Worm (Caenorhabditis elegans) whole organism, late embryonic: ENCODE data around the gene C18H9.6.

Experiments
- C08G9.2 ChIP-seq: sonication (generic microtip); optimal IDR thresholded peaks from 2 replicates; lab custom pipeline; 2016; ENCODE audit warnings: mild to moderate bottlenecking, missing genetic modification characterization, moderate library complexity, missing compliant biosample characterization
- F13H6.1 ChIP-seq: sonication (generic microtip); optimal IDR thresholded peaks from 2 replicates; lab custom pipeline; 2016; ENCODE audit warnings: missing genetic modification characterization, missing compliant biosample characterization
- K02D7.2 ChIP-seq: sonication (generic microtip); optimal IDR thresholded peaks from 2 replicates; lab custom pipeline; 2017; ENCODE audit warnings: mild to moderate bottlenecking, missing genetic modification characterization, missing compliant biosample characterization
- ceh-14 ChIP-seq: sonication (generic microtip); optimal IDR thresholded peaks from 2 replicates; lab custom pipeline; 2016; ENCODE audit warnings: missing genotype, missing genetic modification characterization, missing compliant biosample characterization
- ceh-48 ChIP-seq: sonication (generic microtip); optimal IDR thresholded peaks from 2 replicates; lab custom pipeline; 2016; ENCODE audit warnings: missing genetic modification characterization, inconsistent platforms, missing compliant biosample characterization
- ceh-9 ChIP-seq: sonication (generic microtip); optimal IDR thresholded peaks from 2 replicates; lab custom pipeline; 2016; ENCODE audit warnings: mild to moderate bottlenecking, missing genetic modification characterization, inconsistent platforms, missing compliant biosample characterization
- che-1 ChIP-seq: sonication (generic microtip); optimal IDR thresholded peaks from 2 replicates; lab custom pipeline; 2016; ENCODE audit warnings: mild to moderate bottlenecking, missing genetic modification characterization, missing compliant biosample characterization
- dmd-4 ChIP-seq: sonication (generic microtip); optimal IDR thresholded peaks from 2 replicates; lab custom pipeline; 2016; ENCODE audit warnings: borderline replicate concordance, missing genetic modification characterization, missing compliant biosample characterization
- dve-1 ChIP-seq: sonication (generic microtip); optimal IDR thresholded peaks from 2 replicates; lab custom pipeline; 2017; ENCODE audit warnings: antibody characterized with exemption, mild to moderate bottlenecking, missing genetic modification characterization, missing compliant biosample characterization
- elt-2 ChIP-seq: sonication (generic microtip); optimal IDR thresholded peaks from 2 replicates; lab custom pipeline; 2016; ENCODE audit warnings: missing genetic modification reagents, missing genetic modification characterization, missing compliant biosample characterization
- elt-4 ChIP-seq: sonication (generic microtip); optimal IDR thresholded peaks from 2 replicates; lab custom pipeline; 2016; ENCODE audit warnings: missing genetic modification characterization, missing compliant biosample characterization
- fax-1 ChIP-seq: sonication (generic microtip); optimal IDR thresholded peaks from 2 replicates; lab custom pipeline; 2016; ENCODE audit warnings: missing genotype, missing genetic modification characterization, missing compliant biosample characterization
- fkh-10 ChIP-seq: fragments of 150-350 bp; optimal IDR thresholded peaks from 2 replicates; lab custom pipeline; 2014; ENCODE audit warnings: missing biosample characterization, missing genetic modification reagents, missing genetic modification characterization
- fkh-6 ChIP-seq: sonication (generic microtip); optimal IDR thresholded peaks from 2 replicates; lab custom pipeline; 2016; ENCODE audit warnings: missing genetic modification characterization, missing compliant biosample characterization
- gmeb-2 ChIP-seq: sonication (generic microtip); optimal IDR thresholded peaks from 2 replicates; lab custom pipeline; 2016; ENCODE audit warnings: missing genetic modification characterization, inconsistent platforms, missing compliant biosample characterization
- hlh-15 ChIP-seq: sonication (generic microtip); optimal IDR thresholded peaks from 2 replicates; lab custom pipeline; 2016; ENCODE audit warnings: missing genetic modification characterization, missing compliant biosample characterization
- hlh-30 ChIP-seq: sonication (generic microtip); optimal IDR thresholded peaks from 2 replicates; lab custom pipeline; 2017; ENCODE audit warnings: antibody characterized with exemption, missing genetic modification characterization, missing compliant biosample characterization; ENCODE audit not compliant: insufficient read depth
- hlh-6 ChIP-seq: sonication (generic microtip); optimal IDR thresholded peaks from 2 replicates; lab custom pipeline; 2016; ENCODE audit warnings: missing genotype, missing genetic modification characterization, missing compliant biosample characterization
- lim-6 ChIP-seq: sonication (generic microtip); optimal IDR thresholded peaks from 2 replicates; lab custom pipeline; 2016; ENCODE audit warnings: missing genetic modification characterization, missing compliant biosample characterization
- lin-11 ChIP-seq: fragments of 200-800 bp; sonication (Bioruptor generic); optimal IDR thresholded peaks from 2 replicates; lab custom pipeline; 2018; ENCODE audit warnings: mild to moderate bottlenecking, missing genetic modification characterization, missing compliant biosample characterization
- madf-2 ChIP-seq: sonication (generic microtip); optimal IDR thresholded peaks from 2 replicates; lab custom pipeline; 2017; ENCODE audit warnings: missing genetic modification characterization, missing compliant biosample characterization
- odd-2 ChIP-seq: sonication (generic microtip); optimal IDR thresholded peaks from 2 replicates; lab custom pipeline; 2017; ENCODE audit warnings: antibody characterized with exemption, mild to moderate bottlenecking, missing genetic modification characterization, missing compliant biosample characterization
- pag-3 ChIP-seq: sonication (generic microtip); optimal IDR thresholded peaks from 2 replicates; lab custom pipeline; 2016; ENCODE audit warnings: missing compliant biosample characterization, missing genetic modification characterization, borderline replicate concordance
- pat-9 ChIP-seq: fragments of 200-800 bp; sonication (Bioruptor generic); optimal IDR thresholded peaks from 2 replicates; lab custom pipeline; 2018; ENCODE audit warnings: mild to moderate bottlenecking, missing genetic modification characterization, moderate library complexity, missing compliant biosample characterization
- pax-1 ChIP-seq: fragments of 150-350 bp; optimal IDR thresholded peaks from 2 replicates; lab custom pipeline; 2014; ENCODE audit warnings: missing biosample characterization, missing genetic modification characterization
- pha-2 ChIP-seq: sonication (generic microtip); optimal IDR thresholded peaks from 2 replicates; lab custom pipeline; 2017; ENCODE audit warnings: mild to moderate bottlenecking, missing genetic modification characterization, missing compliant biosample characterization
- pha-4 ChIP-seq: fragments of 150-350 bp; optimal IDR thresholded peaks from 2 replicates; lab custom pipeline; 2018; ENCODE audit warnings: missing biosample characterization, missing genetic modification reagents, missing genetic modification characterization
- pqm-1 ChIP-seq: sonication (generic microtip); optimal IDR thresholded peaks from 2 replicates; lab custom pipeline; 2016; ENCODE audit warnings: missing genetic modification characterization, missing compliant biosample characterization
- pros-1 ChIP-seq: fragments of 150-350 bp; optimal IDR thresholded peaks from 2 replicates; lab custom pipeline; 2014; ENCODE audit warnings: missing biosample characterization, missing genetic modification reagents, missing genetic modification characterization
- ref-2 ChIP-seq: sonication (generic microtip); optimal IDR thresholded peaks from 2 replicates; lab custom pipeline; 2016; ENCODE audit warnings: missing genetic modification characterization, missing compliant biosample characterization
- rnt-1 ChIP-seq: sonication (generic microtip); optimal IDR thresholded peaks from 2 replicates; lab custom pipeline; 2016; ENCODE audit warnings: missing genetic modification characterization, missing compliant biosample characterization
- sox-2 ChIP-seq: fragments of 200-800 bp; sonication (Bioruptor generic); IDR thresholded peaks from 2 replicates; pipeline ENCODE4 v1.3.6; 2022; ENCODE audit warnings: missing genetic modification reagents, missing genetic modification characterization, missing compliant biosample characterization
- syd-9 ChIP-seq: sonication (generic microtip); optimal IDR thresholded peaks from 2 replicates; lab custom pipeline; 2016; ENCODE audit warnings: mild to moderate bottlenecking, missing genetic modification characterization, moderate library complexity, missing compliant biosample characterization
- ttx-3 ChIP-seq: sonication (generic microtip); optimal IDR thresholded peaks from 2 replicates; lab custom pipeline; 2016; ENCODE audit warnings: missing genetic modification reagents, missing genetic modification characterization, missing compliant biosample characterization
- unc-42 ChIP-seq: sonication (generic microtip); optimal IDR thresholded peaks from 2 replicates; lab custom pipeline; 2016; ENCODE audit warnings: missing genotype, missing genetic modification characterization, missing compliant biosample characterization
- unc-55 ChIP-seq: sonication (generic microtip); optimal IDR thresholded peaks from 2 replicates; lab custom pipeline; 2017; ENCODE audit warnings: missing biosample characterization, missing genetic modification reagents, missing genetic modification characterization
- unc-86 ChIP-seq: sonication (generic microtip); optimal IDR thresholded peaks from 2 replicates; lab custom pipeline; 2016; ENCODE audit warnings: missing genetic modification characterization, missing compliant biosample characterization
- zip-5 ChIP-seq: sonication (generic microtip); optimal IDR thresholded peaks from 2 replicates; lab custom pipeline; 2016; ENCODE audit warnings: missing genetic modification characterization, missing compliant biosample characterization

The C18H9.6 gene

ce11 chrII:6721581-6721980 is 20.2 kb upstream of the C18H9.6 start (continued):
- TF ChIP-seq pha-2: no peak
- TF ChIP-seq sox-2 (GFP tag; lab: Robert Waterston, UW): no peak
- no peak for TF ChIP-seq ttx-3 (tag; lab: Kevin White, UChicago)
- TF ChIP-seq C08G9.2: no peak
- no peak for TF ChIP-seq unc-42
- no peak for TF ChIP-seq dve-1 (tag; lab: Kevin White, UChicago)
- no peak for TF ChIP-seq pax-1 (tag; lab: Kevin White, UChicago)
- TF ChIP-seq ref-2: peak; percentile 21
- no peak for TF ChIP-seq K02D7.2 (tag; lab: Kevin White, UChicago)
- TF ChIP-seq lim-6: no peak
- peak; percentile 14 for TF ChIP-seq lin-11 (tag; lab: Kevin White, UChicago)
- no peak for TF ChIP-seq odd-2 (tag; lab: Kevin White, UChicago)
- TF ChIP-seq madf-2 (tag; lab: Kevin White, UChicago): no peak
- TF ChIP-seq F13H6.1 (tag; lab: Kevin White, UChicago): no peak
- no peak for TF ChIP-seq ceh-14 (tag; lab: Kevin White, UChicago)
- peak; percentile 14 for TF ChIP-seq ceh-48 (tag; lab: Kevin White, UChicago)
- peak; percentile 51 for TF ChIP-seq hlh-15
- peak; percentile 9 for TF ChIP-seq fax-1
- TF ChIP-seq syd-9: no peak
- TF ChIP-seq zip-5 (tag; lab: Kevin White, UChicago): no peak
- no peak for TF ChIP-seq pqm-1
- TF ChIP-seq unc-86 (tag; lab: Kevin White, UChicago): no peak

DNA sequence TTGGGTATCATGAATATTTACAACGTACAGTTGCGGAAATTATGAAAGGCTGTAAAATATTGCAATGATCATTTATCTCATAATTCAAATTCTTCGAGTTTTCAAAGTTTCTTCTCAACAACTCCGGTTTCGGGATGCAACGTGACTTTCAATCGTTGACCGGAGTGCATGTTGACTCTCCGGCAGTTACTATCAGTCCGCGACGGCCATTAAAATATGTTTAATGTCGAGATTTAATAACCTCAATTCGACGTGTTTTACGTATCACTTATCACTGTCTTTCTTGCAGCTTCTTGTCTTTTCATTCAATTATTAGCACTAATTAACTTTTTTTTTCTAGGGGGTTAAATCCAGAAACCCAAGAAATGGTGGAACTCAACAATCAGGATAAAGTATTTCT is 16.8 kb upstream of the C18H9.6 start, which contains the start of gene tsp-10:
tsp-10 (plus strand) TSS at position 366 of the 400 bp plus-strand sequence.
- TF ChIP-seq pag-3 (no peak), dmd-4 (tag; lab: Kevin White, UChicago) (no peak), elt-4 (tag; lab: Kevin White, UChicago) (no peak)

ce11 chrII:6716638-6717037 is 15.2 kb upstream of the C18H9.6 start, which contains the start of the genes T14B4.5 and T14B4.20:
Gene T14B4.5 (plus strand): TSS chrII:6716863.
Gene T14B4.20 (plus strand): TSS chrII:6716901.
- TF ChIP-seq pros-1 (tag; lab: Kevin White, UChicago): no peak
- no peak for TF ChIP-seq zip-5 (tag; lab: Kevin White, UChicago)
- no peak for TF ChIP-seq hlh-6 (tag; lab: Kevin White, UChicago)
- TF ChIP-seq unc-86 (tag; lab: Kevin White, UChicago): no peak
- TF ChIP-seq gmeb-2 (tag; lab: Kevin White, UChicago): no peak
- TF ChIP-seq ceh-9 (tag; lab: Kevin White, UChicago): no peak
- TF ChIP-seq rnt-1: no peak
- no peak for TF ChIP-seq elt-2 (tag; lab: Kevin White, UChicago)
- TF ChIP-seq fkh-10 (GFP tag; lab: Kevin White, UChicago): no peak
- no peak for TF ChIP-seq che-1 (tag; lab: Kevin White, UChicago)
- TF ChIP-seq fkh-6: no peak
- TF ChIP-seq hlh-30 (tag; lab: Kevin White, UChicago): no peak
- TF ChIP-seq dve-1 (tag; lab: Kevin White, UChicago): no peak
- TF ChIP-seq pha-4: no peak
- no peak for TF ChIP-seq unc-55 (GFP tag; lab: Kevin White, UChicago)
- TF ChIP-seq C08G9.2: no peak
- TF ChIP-seq K02D7.2 (tag; lab: Kevin White, UChicago): no peak

- TF ChIP-seq fax-1 (no peak), lim-6 (no peak), C08G9.2 (no peak), pag-3 (no peak), pat-9 (tag; lab: Kevin White, UChicago) (no peak), fkh-6 (no peak)
- TF ChIP-seq, all 69 proteins: peak for 0
Measured at ce11 chrII:6715853-6716252, 14.4 kb upstream of the C18H9.6 start.
